Worm (Caenorhabditis elegans) whole organism, young adult: Measurements from ENCODE around the gene xpo-3.

Source experiments
- F49E8.2 ChIP-seq: sonication (generic microtip); optimal IDR thresholded peaks from 3 replicates; lab custom pipeline; 2017; ENCODE audit warnings: missing genetic modification characterization, mild to moderate bottlenecking, missing compliant biosample characterization, antibody characterized with exemption, moderate library complexity; ENCODE audit not compliant: insufficient read depth
- aptf-2 ChIP-seq: fragments of 200-800 bp; sonication (Bioruptor generic); conservative IDR thresholded peaks from 2 replicates; pipeline ENCODE4 v1.3.6; 2022; ENCODE audit warnings: missing genetic modification reagents, missing genetic modification characterization, missing compliant biosample characterization
- bed-2 ChIP-seq: fragments of 200-800 bp; sonication (Bioruptor generic); IDR thresholded peaks from 2 replicates; pipeline ENCODE4 v1.3.6; 2022; ENCODE audit warnings: missing genetic modification reagents, missing genetic modification characterization, missing compliant biosample characterization
- ceh-27 ChIP-seq: fragments of 200-800 bp; sonication (Bioruptor generic); optimal IDR thresholded peaks from 2 replicates; lab custom pipeline; 2018; ENCODE audit warnings: mild to moderate bottlenecking, missing genetic modification characterization, moderate library complexity, missing compliant biosample characterization
- lin-35 ChIP-seq, 3 experiments: fragments of 150-350 bp in 2 of 3; sonication (generic microtip) in 1 of 3; optimal IDR thresholded peaks; 2 replicates each; lab custom pipeline; 2014 to 2018; ENCODE audit warnings: missing biosample characterization in 3 of 3, missing genetic modification characterization in 3 of 3, missing genetic modification reagents in 3 of 3
- madf-3 ChIP-seq: fragments of 200-800 bp; sonication (Bioruptor generic); IDR thresholded peaks from 2 replicates; pipeline ENCODE4 v1.3.6; 2022; ENCODE audit warnings: missing genetic modification reagents, missing genetic modification characterization, missing compliant biosample characterization
- mcd-1 ChIP-seq: fragments of 200-800 bp; sonication (Bioruptor generic); IDR thresholded peaks from 2 replicates; pipeline ENCODE4 v1.3.6; 2022; ENCODE audit warnings: missing genetic modification reagents, missing genetic modification characterization, missing compliant biosample characterization
- unc-62 ChIP-seq: fragments of 150-350 bp; optimal IDR thresholded peaks from 2 replicates; lab custom pipeline; 2014; ENCODE audit warnings: missing biosample characterization, missing genetic modification reagents, missing genetic modification characterization

- TF ChIP-seq mcd-1 (no peak), lin-35 (GFP tag; optimal IDR thresholded peaks at IDR 0.05; lab: Kevin White, UChicago) (no peak), ceh-27 (GFP tag; lab: Kevin White, UChicago) (no peak), madf-3 (GFP tag; lab: Robert Waterston, UW) (no peak), bed-2 (GFP tag; lab: Robert Waterston, UW) (no peak), aptf-2 (no peak), F49E8.2 (tag; lab: Kevin White, UChicago) (no peak), unc-62 (no peak)
Observed at ce11 chrIV:7927218-7927617, 3.4 kb upstream of the xpo-3 start, which contains the start of gene C49H3.12.
